Fruit fly (Drosophila melanogaster): ENCODE data around the gene CG6565.

CG6565 gene

dm6 chr2L:13349237-13349902 lies 24.4 kb upstream of the CG6565 start:
- TF ChIP-seq CG13204 (GFP tag; optimal IDR thresholded peaks at IDR 0.05) = no peak
- TF ChIP-seq gl (tag; optimal IDR thresholded peaks at IDR 0.05) = no peak
- TF ChIP-seq CG34367 (tag; optimal IDR thresholded peaks at IDR 0.05) = no peak
- no peak for TF ChIP-seq CG15710 (tag; optimal IDR thresholded peaks at IDR 0.05)
- no peak for TF ChIP-seq CG4496 (GFP tag; IDR thresholded peaks at IDR 0.05)
- no peak for TF ChIP-seq Pif1B (GFP tag; optimal IDR thresholded peaks at IDR 0.05)
- no peak for TF ChIP-seq rn (GFP tag; IDR thresholded peaks at IDR 0.05)
- no peak for TF ChIP-seq CG32121 (GFP tag; IDR thresholded peaks at IDR 0.05)
- no peak for TF ChIP-seq CG17806 (tag; optimal IDR thresholded peaks at IDR 0.05)
- TF ChIP-seq CG9948 (tag; optimal IDR thresholded peaks at IDR 0.05) = no peak
- TF ChIP-seq CG10348 (GFP tag; IDR thresholded peaks at IDR 0.05) = no peak
- TF ChIP-seq EcR (GFP tag; optimal IDR thresholded peaks at IDR 0.05) = no peak

DNA sequence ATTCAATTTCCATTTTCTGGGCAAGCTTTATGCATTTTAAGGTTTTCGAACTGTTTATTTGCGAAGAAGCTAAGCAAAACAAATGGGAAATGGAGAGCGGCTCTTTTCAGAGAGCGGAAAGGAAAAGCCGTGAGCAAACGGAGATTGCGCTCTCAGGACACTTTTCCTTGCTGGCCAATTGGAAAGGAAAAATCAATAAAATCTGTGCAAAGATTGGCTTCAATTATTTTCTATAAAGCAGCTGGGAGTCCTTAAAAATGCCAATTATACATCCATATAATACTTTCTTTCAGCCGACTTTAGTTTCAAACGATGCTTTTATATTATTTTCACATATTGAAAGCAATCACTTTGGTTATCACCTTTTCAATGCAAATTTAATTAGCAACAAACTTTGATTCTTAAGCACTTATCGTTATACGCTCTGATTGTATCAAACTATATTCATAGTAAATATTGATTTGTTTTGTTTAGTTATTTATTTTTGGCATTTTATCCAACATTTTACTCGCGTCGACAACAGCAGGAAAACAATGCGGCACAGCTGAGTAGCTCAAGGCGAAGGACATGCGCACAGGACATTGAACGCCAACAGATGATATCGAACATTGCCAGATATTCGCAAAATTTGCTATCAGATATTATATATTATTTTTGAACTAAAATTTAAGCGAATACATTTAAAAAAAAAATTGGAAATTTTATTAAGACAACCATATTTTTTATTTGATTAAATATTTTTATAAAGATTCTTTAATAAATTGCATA lies 19.1 kb upstream of the CG6565 start, which contains the start of gene CG9395:
CG9395 (minus strand) TSS at position 494 of the 768 bp plus-strand sequence.
- no peak for TF ChIP-seq CG13204 (GFP tag; optimal IDR thresholded peaks at IDR 0.05)
- TF ChIP-seq Pif1A (GFP tag; optimal IDR thresholded peaks at IDR 0.05) = no peak

dm6 chr2L:13361465-13361864 lies 12.4 kb upstream of the CG6565 start, which contains the start of gene CG9377:
Gene CG9377, minus strand, starts transcription at chr2L:13361565.
- TF ChIP-seq CG10348 (GFP tag; IDR thresholded peaks at IDR 0.05) (no peak), CG8301 (tag; optimal IDR thresholded peaks at IDR 0.05) (no peak)

DNA sequence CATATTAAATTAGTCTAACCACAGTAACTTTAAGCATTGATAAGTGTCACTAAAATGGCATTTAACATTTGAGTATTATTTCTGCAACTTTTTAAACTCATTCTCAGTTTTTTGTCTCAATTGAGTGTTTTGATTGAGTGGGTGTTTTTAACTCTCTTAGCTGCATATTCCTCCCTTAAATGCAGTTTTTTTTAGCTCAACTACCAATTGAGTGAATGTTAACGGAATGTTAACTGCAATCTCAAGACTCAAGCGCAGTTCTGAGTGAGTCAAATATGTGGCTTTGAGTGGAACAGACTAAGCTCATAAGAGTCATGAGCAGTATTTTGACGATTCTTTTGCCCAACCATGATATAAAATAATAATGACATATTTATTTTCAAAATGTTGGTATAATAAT lies 10.9 kb upstream of the CG6565 start:
- TF ChIP-seq CG34367 (tag; optimal IDR thresholded peaks at IDR 0.05) (no peak), Ets98B (GFP tag; IDR thresholded peaks at IDR 0.05) (no peak), rn (GFP tag; IDR thresholded peaks at IDR 0.05) (no peak), EcR (GFP tag; optimal IDR thresholded peaks at IDR 0.05) (no peak), Snoo (tag; optimal IDR thresholded peaks at IDR 0.05) (no peak), CG8159 (tag; optimal IDR thresholded peaks at IDR 0.05) (no peak), CG9948 (tag; optimal IDR thresholded peaks at IDR 0.05) (no peak), CG4496 (GFP tag; IDR thresholded peaks at IDR 0.05) (no peak)

DNA sequence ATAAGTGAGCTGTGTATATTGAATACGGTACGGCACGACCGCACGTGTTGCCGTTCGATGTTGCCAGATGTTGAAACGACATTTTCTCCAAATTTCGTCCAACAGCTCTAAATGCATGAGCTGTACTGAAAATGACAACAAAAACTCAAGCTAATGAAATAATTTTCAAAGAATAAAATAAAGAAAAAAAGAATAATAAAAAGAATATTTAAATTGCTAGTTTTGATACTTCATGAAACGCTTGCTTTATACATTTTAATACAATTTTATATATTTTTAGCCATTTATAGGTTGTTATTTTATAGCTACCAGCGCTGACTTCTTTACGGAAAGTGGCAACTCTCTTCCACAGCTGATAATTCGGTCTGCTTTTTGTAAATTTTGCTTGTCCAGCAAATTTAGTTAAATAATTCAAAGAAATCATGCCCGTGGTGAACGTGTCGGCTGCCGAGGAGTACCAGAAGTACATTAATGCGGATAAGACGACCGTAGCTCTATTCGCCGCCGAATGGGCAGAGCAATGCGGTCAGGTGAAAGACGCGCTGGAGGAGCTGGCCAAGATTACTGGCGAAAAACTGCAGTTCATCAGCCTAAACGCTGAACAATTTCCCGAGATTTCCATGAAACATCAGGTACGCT lies 7.6 kb upstream of the CG6565 start, which contains the start of the genes Nnp-1 and Grx3:
Nnp-1 (minus strand) TSS at position 81 of the 639 bp plus-strand sequence.
Grx3 (plus strand) TSS at position 339 of the 639 bp plus-strand sequence.
- TF ChIP-seq fd96Ca (GFP tag; IDR thresholded peaks at IDR 0.05) = no peak
- TF ChIP-seq CG32121 (GFP tag; IDR thresholded peaks at IDR 0.05) = 0 out of 2 replicates have a peak, but pooled peaks have one; percentile 35
- TF ChIP-seq CG4496 (GFP tag; IDR thresholded peaks at IDR 0.05) = no peak
- TF ChIP-seq Snoo (tag; optimal IDR thresholded peaks at IDR 0.05) = peak; percentile 3
- peak; percentile 44 for TF ChIP-seq CG8159 (tag; optimal IDR thresholded peaks at IDR 0.05)
- no peak for TF ChIP-seq CG13204 (GFP tag; optimal IDR thresholded peaks at IDR 0.05)
- no peak for TF ChIP-seq gl (tag; optimal IDR thresholded peaks at IDR 0.05)
- TF ChIP-seq Pif1A (GFP tag; optimal IDR thresholded peaks at IDR 0.05) = no peak
- no peak for TF ChIP-seq CG17806 (tag; optimal IDR thresholded peaks at IDR 0.05)
- peak; percentile 39 for TF ChIP-seq CG9948 (tag; optimal IDR thresholded peaks at IDR 0.05)
- TF ChIP-seq CG14655 (GFP tag; optimal IDR thresholded peaks at IDR 0.05) = no peak
- TF ChIP-seq CG34367 (tag; optimal IDR thresholded peaks at IDR 0.05) = no peak
- TF ChIP-seq Ets98B (GFP tag; IDR thresholded peaks at IDR 0.05) = no peak
- no peak for TF ChIP-seq CG8301 (tag; optimal IDR thresholded peaks at IDR 0.05)
- no peak for TF ChIP-seq CG10348 (GFP tag; IDR thresholded peaks at IDR 0.05)
- TF ChIP-seq Pif1B (GFP tag; optimal IDR thresholded peaks at IDR 0.05) = no peak
- TF ChIP-seq rn (GFP tag; IDR thresholded peaks at IDR 0.05) = 0 out of 2 replicates have a peak, but pooled peaks have one; percentile 13
- TF ChIP-seq CG15710 (tag; optimal IDR thresholded peaks at IDR 0.05) = no peak
- no peak for TF ChIP-seq CG12605 (GFP tag; IDR thresholded peaks at IDR 0.05)
- TF ChIP-seq EcR (GFP tag; optimal IDR thresholded peaks at IDR 0.05) = no peak
- TF ChIP-seq D1 (tag; optimal IDR thresholded peaks at IDR 0.05) = peak; percentile 30

dm6 chr2L:13367378-13367777 lies 6.4 kb upstream of the CG6565 start, which contains the start of gene Tap42:
Gene Tap42, plus strand, starts transcription at chr2L:13367617.
- TF ChIP-seq D1 (tag; optimal IDR thresholded peaks at IDR 0.05) (no peak), CG9948 (tag; optimal IDR thresholded peaks at IDR 0.05) (no peak), Pif1B (GFP tag; optimal IDR thresholded peaks at IDR 0.05) (no peak), Snoo (tag; optimal IDR thresholded peaks at IDR 0.05) (no peak), CG34367 (tag; optimal IDR thresholded peaks at IDR 0.05) (no peak), Ets98B (GFP tag; IDR thresholded peaks at IDR 0.05) (no peak), CG8159 (tag; optimal IDR thresholded peaks at IDR 0.05) (no peak), CG15710 (tag; optimal IDR thresholded peaks at IDR 0.05) (no peak), rn (GFP tag; IDR thresholded peaks at IDR 0.05) (no peak), CG17806 (tag; optimal IDR thresholded peaks at IDR 0.05) (no peak), CG14655 (GFP tag; optimal IDR thresholded peaks at IDR 0.05) (no peak), EcR (GFP tag; optimal IDR thresholded peaks at IDR 0.05) (no peak), CG13204 (GFP tag; optimal IDR thresholded peaks at IDR 0.05) (no peak), CG4496 (GFP tag; IDR thresholded peaks at IDR 0.05) (no peak), Pif1A (GFP tag; optimal IDR thresholded peaks at IDR 0.05) (no peak), fd96Ca (GFP tag; IDR thresholded peaks at IDR 0.05) (no peak), CG32121 (GFP tag; IDR thresholded peaks at IDR 0.05) (no peak)
